Fruit fly (Drosophila melanogaster) Kc167 (cell line): ENCODE results near the gene CG10559.

Source experiments
- h ChIP-seq: fragments of >200 bp; optimal IDR thresholded peaks from 3 replicates; lab custom pipeline; 2018; ENCODE audit warnings: missing external identifiers
- psq ChIP-seq: fragments of >200 bp; optimal IDR thresholded peaks from 2 replicates; lab custom pipeline; 2017; ENCODE audit warnings: missing external identifiers
- ttk ChIP-seq: sonication (Bioruptor generic); optimal IDR thresholded peaks from 2 replicates; lab custom pipeline; 2017; ENCODE audit warnings: missing external identifiers

DNA sequence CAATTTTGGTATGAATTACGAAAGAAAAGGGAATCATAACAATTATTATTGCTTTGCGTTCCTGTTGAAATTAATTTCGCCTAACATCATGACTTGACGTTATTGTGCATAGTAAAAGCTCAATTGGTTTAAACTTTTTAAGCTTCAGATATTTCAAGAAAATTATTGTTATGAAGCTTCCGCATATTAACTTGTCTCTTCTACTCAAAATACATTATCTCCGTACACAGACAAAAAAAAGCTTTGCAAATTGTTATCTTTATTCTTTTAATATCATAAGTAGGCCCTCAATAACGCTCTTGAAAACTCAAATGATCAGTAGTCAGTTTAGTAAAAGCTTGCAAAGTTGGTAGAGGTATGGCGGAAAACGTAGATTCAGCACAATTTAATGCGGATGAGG, 28.8 kb downstream of the CG10559 start, which contains the start of gene CG13658:
- TF ChIP-seq ttk (no peak), h (lab: Kevin White, UChicago) (no peak), psq (lab: Kevin White, UChicago) (no peak)
